Worm (Caenorhabditis elegans): Measurements from ENCODE around the gene twk-22.
A peak's percentile ranks its signal among the peaks of the same experiment; 100 is the strongest.

The twk-22 gene

ce11 chrX:16306164-16306563 is at the start of gene twk-22:
Gene twk-22, plus strand, starts transcription at chrX:16306464.
- no peak for TF ChIP-seq flt-1 (GFP tag; IDR thresholded peaks at IDR 0.05)
- no peak for TF ChIP-seq ztf-23 (GFP tag; IDR thresholded peaks at IDR 0.05)
- TF ChIP-seq med-1 (GFP tag; optimal IDR thresholded peaks at IDR 0.05; ENCODE audit: insufficient read depth), result no peak
- no peak for TF ChIP-seq klf-2 (GFP tag; conservative IDR thresholded peaks at IDR 0.05)
- TF ChIP-seq ztf-29 (GFP tag; IDR thresholded peaks at IDR 0.05), result no peak
- no peak for TF ChIP-seq cog-1 (tag; optimal IDR thresholded peaks at IDR 0.05)
- TF ChIP-seq ref-1 (GFP tag; conservative IDR thresholded peaks at IDR 0.05), result no peak
- TF ChIP-seq T22C8.4 (GFP tag; IDR thresholded peaks at IDR 0.05), result no peak
- no peak for TF ChIP-seq tab-1 (GFP tag; IDR thresholded peaks at IDR 0.05)

ce11 chrX:16258503-16258902 is 47.8 kb upstream of the twk-22 start:
- TF ChIP-seq klf-2 (GFP tag; conservative IDR thresholded peaks at IDR 0.05), result no peak
- no peak for TF ChIP-seq cog-1 (tag; optimal IDR thresholded peaks at IDR 0.05)
- no peak for TF ChIP-seq ztf-23 (GFP tag; IDR thresholded peaks at IDR 0.05)
- no peak for TF ChIP-seq med-1 (GFP tag; optimal IDR thresholded peaks at IDR 0.05; ENCODE audit: insufficient read depth)
- no peak for TF ChIP-seq T22C8.4 (GFP tag; IDR thresholded peaks at IDR 0.05)
- TF ChIP-seq flt-1 (GFP tag; IDR thresholded peaks at IDR 0.05), result no peak
- TF ChIP-seq tab-1 (GFP tag; IDR thresholded peaks at IDR 0.05), result no peak

- TF ChIP-seq cog-1 (tag; optimal IDR thresholded peaks at IDR 0.05) (no peak), med-1 (GFP tag; optimal IDR thresholded peaks at IDR 0.05; ENCODE audit: insufficient read depth) (no peak), tab-1 (GFP tag; IDR thresholded peaks at IDR 0.05) (no peak), ztf-29 (GFP tag; IDR thresholded peaks at IDR 0.05) (no peak), flt-1 (GFP tag; IDR thresholded peaks at IDR 0.05) (no peak), T22C8.4 (GFP tag; IDR thresholded peaks at IDR 0.05) (no peak), ref-1 (GFP tag; conservative IDR thresholded peaks at IDR 0.05) (no peak), ztf-23 (GFP tag; IDR thresholded peaks at IDR 0.05) (no peak), klf-2 (GFP tag; conservative IDR thresholded peaks at IDR 0.05) (no peak)
Observed at ce11 chrX:16260077-16260476, 46.2 kb upstream of the twk-22 start.

- TF ChIP-seq ref-1 (GFP tag; conservative IDR thresholded peaks at IDR 0.05) (no peak), tab-1 (GFP tag; IDR thresholded peaks at IDR 0.05) (no peak), ztf-29 (GFP tag; IDR thresholded peaks at IDR 0.05) (no peak)
Observed at ce11 chrX:16261993-16262392, 44.3 kb upstream of the twk-22 start, which contains the start of gene sgk-1. Gene sgk-1, minus strand, starts transcription at chrX:16262122.

- TF ChIP-seq cog-1 (tag; optimal IDR thresholded peaks at IDR 0.05) (no peak), flt-1 (GFP tag; IDR thresholded peaks at IDR 0.05) (no peak), med-1 (GFP tag; optimal IDR thresholded peaks at IDR 0.05; ENCODE audit: insufficient read depth) (no peak), ref-1 (GFP tag; conservative IDR thresholded peaks at IDR 0.05) (no peak), ztf-29 (GFP tag; IDR thresholded peaks at IDR 0.05) (no peak), klf-2 (GFP tag; conservative IDR thresholded peaks at IDR 0.05) (no peak), tab-1 (GFP tag; IDR thresholded peaks at IDR 0.05) (no peak), T22C8.4 (GFP tag; IDR thresholded peaks at IDR 0.05) (no peak), ztf-23 (GFP tag; IDR thresholded peaks at IDR 0.05) (no peak)
Observed at ce11 chrX:16263287-16263686, 43.0 kb upstream of the twk-22 start.

- TF ChIP-seq ref-1 (GFP tag; conservative IDR thresholded peaks at IDR 0.05) (no peak), flt-1 (GFP tag; IDR thresholded peaks at IDR 0.05) (0 out of 2 replicates have a peak, but pooled peaks have one; percentile 21)
Observed at ce11 chrX:16265636-16266384, 40.5 kb upstream of the twk-22 start, which contains the start of gene mua-6. Gene mua-6, minus strand, starts transcription at chrX:16265686.

- no peak for TF ChIP-seq tab-1 (GFP tag; IDR thresholded peaks at IDR 0.05)
Observed at ce11 chrX:16269969-16270368, 36.3 kb upstream of the twk-22 start, which contains the start of gene ifa-3. Gene ifa-3, minus strand, starts transcription at chrX:16270069.

ce11 chrX:16271147-16271546 is 35.1 kb upstream of the twk-22 start:
- no peak for TF ChIP-seq T22C8.4 (GFP tag; IDR thresholded peaks at IDR 0.05)
- TF ChIP-seq tab-1 (GFP tag; IDR thresholded peaks at IDR 0.05), result peak; percentile 70
- peak; percentile 67 for TF ChIP-seq ztf-23 (GFP tag; IDR thresholded peaks at IDR 0.05)
- no peak for TF ChIP-seq ref-1 (GFP tag; conservative IDR thresholded peaks at IDR 0.05)
- TF ChIP-seq ztf-29 (GFP tag; IDR thresholded peaks at IDR 0.05), result peak; percentile 23; the same call in 1 of the 2 replicates
- TF ChIP-seq flt-1 (GFP tag; IDR thresholded peaks at IDR 0.05), result 0 out of 2 replicates have a peak, but pooled peaks have one; percentile 39
- no peak for TF ChIP-seq klf-2 (GFP tag; conservative IDR thresholded peaks at IDR 0.05)
- no peak for TF ChIP-seq cog-1 (tag; optimal IDR thresholded peaks at IDR 0.05)
- TF ChIP-seq med-1 (GFP tag; optimal IDR thresholded peaks at IDR 0.05; ENCODE audit: insufficient read depth), result peak; percentile 29

- 0 out of 2 replicates have a peak, but pooled peaks have one; percentile 28 for TF ChIP-seq ztf-23 (GFP tag; IDR thresholded peaks at IDR 0.05)
- no peak for TF ChIP-seq cog-1 (tag; optimal IDR thresholded peaks at IDR 0.05)
Observed at ce11 chrX:16275255-16275813, 30.9 kb upstream of the twk-22 start, which contains the start of gene sdc-1. Gene sdc-1, plus strand, starts transcription at chrX:16275763.

ce11 chrX:16283103-16283502 is 23.2 kb upstream of the twk-22 start, which contains the start of gene F52E10.2:
Gene F52E10.2, minus strand, starts transcription at chrX:16283203.
- no peak for TF ChIP-seq med-1 (GFP tag; optimal IDR thresholded peaks at IDR 0.05; ENCODE audit: insufficient read depth)
- TF ChIP-seq ztf-29 (GFP tag; IDR thresholded peaks at IDR 0.05), result no peak
- TF ChIP-seq cog-1 (tag; optimal IDR thresholded peaks at IDR 0.05), result no peak
- no peak for TF ChIP-seq ztf-23 (GFP tag; IDR thresholded peaks at IDR 0.05)
- TF ChIP-seq tab-1 (GFP tag; IDR thresholded peaks at IDR 0.05), result no peak
- no peak for TF ChIP-seq T22C8.4 (GFP tag; IDR thresholded peaks at IDR 0.05)
- TF ChIP-seq flt-1 (GFP tag; IDR thresholded peaks at IDR 0.05), result no peak
- no peak for TF ChIP-seq klf-2 (GFP tag; conservative IDR thresholded peaks at IDR 0.05)
- TF ChIP-seq ref-1 (GFP tag; conservative IDR thresholded peaks at IDR 0.05), result no peak

All from whole organism, midembryonic.